Fruit fly (Drosophila melanogaster) whole organism, embryonic: ENCODE data around the gene CG18473.

ENCODE experiments used
- Ada2b ChIP-seq: fragments of 200-800 bp; sonication (Bioruptor generic); IDR thresholded peaks from 2 replicates; pipeline ENCODE4 v1.3.6; 2022; ENCODE audit warnings: missing biosample characterization, missing genetic modification characterization
- Aef1 ChIP-seq: fragments of 200-800 bp; sonication (Bioruptor generic); IDR thresholded peaks from 3 replicates; pipeline ENCODE4 v1.3.6; 2022; ENCODE audit warnings: missing biosample characterization, missing genetic modification characterization
- BEAF-32 ChIP-seq: fragments of 200-800 bp; sonication (Bioruptor generic); optimal IDR thresholded peaks from 3 replicates; lab custom pipeline; 2017; ENCODE audit warnings: missing biosample characterization, missing genetic modification characterization, mild to moderate bottlenecking, moderate library complexity, missing genetic modification reagents
- CG1024 ChIP-seq: fragments of 200-800 bp; sonication (Bioruptor generic); IDR thresholded peaks from 2 replicates; pipeline ENCODE4 v1.3.6; 2022; ENCODE audit warnings: missing biosample characterization, missing genetic modification characterization
- CG12744 ChIP-seq: fragments of 200-800 bp; sonication (Bioruptor generic); optimal IDR thresholded peaks from 2 replicates; lab custom pipeline; 2016; ENCODE audit warnings: missing biosample characterization, missing genetic modification characterization
- CG13287 ChIP-seq: fragments of 200-800 bp; sonication (Bioruptor generic); IDR thresholded peaks from 2 replicates; pipeline ENCODE4 v1.3.6; 2022; ENCODE audit warnings: missing biosample characterization, missing genetic modification characterization; ENCODE audit not compliant: partially characterized antibody
- CG13775 ChIP-seq: fragments of 200-800 bp; sonication (Bioruptor generic); optimal IDR thresholded peaks from 3 replicates; lab custom pipeline; 2017; ENCODE audit warnings: missing biosample characterization, mild to moderate bottlenecking, missing genetic modification characterization
- CG14667 ChIP-seq: fragments of 200-800 bp; sonication (Bioruptor generic); IDR thresholded peaks from 2 replicates; pipeline ENCODE4 v1.3.6; 2022; ENCODE audit warnings: missing biosample characterization, missing genetic modification characterization
- CG1603 ChIP-seq: fragments of 200-800 bp; sonication (Bioruptor generic); optimal IDR thresholded peaks from 2 replicates; lab custom pipeline; 2019; ENCODE audit warnings: missing biosample characterization, mild to moderate bottlenecking, missing genetic modification characterization, moderate library complexity
- CG3163 ChIP-seq: fragments of 200-800 bp; sonication (Bioruptor generic); optimal IDR thresholded peaks from 3 replicates; lab custom pipeline; 2016; ENCODE audit warnings: missing biosample characterization, missing genetic modification characterization
- CG3407 ChIP-seq: fragments of 200-800 bp; sonication (Bioruptor generic); optimal IDR thresholded peaks from 2 replicates; lab custom pipeline; 2018; ENCODE audit warnings: missing biosample characterization, mild to moderate bottlenecking, missing genetic modification characterization
- CG43689 ChIP-seq: fragments of 200-800 bp; sonication (Bioruptor generic); IDR thresholded peaks from 2 replicates; pipeline ENCODE4 v1.3.6; 2022; ENCODE audit warnings: missing biosample characterization, missing genetic modification characterization
- CG4730 ChIP-seq: fragments of 200-800 bp; sonication (Bioruptor generic); IDR thresholded peaks from 2 replicates; pipeline ENCODE4 v1.3.6; 2022; ENCODE audit warnings: missing biosample characterization, missing genetic modification characterization
- CG6175 ChIP-seq: fragments of 200-800 bp; sonication (Bioruptor generic); IDR thresholded peaks from 3 replicates; pipeline ENCODE4 v1.3.6; 2022; ENCODE audit warnings: missing biosample characterization, missing genetic modification characterization
- CG6689 ChIP-seq: fragments of 200-800 bp; sonication (Bioruptor generic); IDR thresholded peaks from 2 replicates; pipeline ENCODE4 v1.3.6; 2022; ENCODE audit warnings: missing biosample characterization, missing genetic modification characterization
- CG7556 ChIP-seq: fragments of 200-800 bp; sonication (Bioruptor generic); optimal IDR thresholded peaks from 2 replicates; lab custom pipeline; 2017; ENCODE audit warnings: missing biosample characterization, mild to moderate bottlenecking, missing genetic modification characterization
- CG7839 ChIP-seq: fragments of 200-800 bp; sonication (Bioruptor generic); optimal IDR thresholded peaks from 3 replicates; lab custom pipeline; 2018; ENCODE audit warnings: missing biosample characterization, mild to moderate bottlenecking, missing genetic modification characterization, moderate library complexity
- CTCF ChIP-seq: fragments of 200-800 bp; sonication (Bioruptor generic); optimal IDR thresholded peaks from 2 replicates; lab custom pipeline; 2017; ENCODE audit warnings: missing biosample characterization, mild to moderate bottlenecking, missing genetic modification characterization, moderate library complexity
- D19A ChIP-seq: fragments of 200-800 bp; optimal IDR thresholded peaks from 3 replicates; lab custom pipeline; 2019; ENCODE audit warnings: missing biosample characterization, mild to moderate bottlenecking, missing genetic modification characterization, moderate library complexity
- E2f1 ChIP-seq: fragments of 200-800 bp; sonication (Bioruptor generic); IDR thresholded peaks from 2 replicates; pipeline ENCODE4 v1.3.6; 2022; ENCODE audit warnings: missing biosample characterization, missing genetic modification characterization
- Elba2 ChIP-seq: fragments of 200-800 bp; sonication (Bioruptor generic); optimal IDR thresholded peaks from 3 replicates; lab custom pipeline; 2016; ENCODE audit warnings: missing biosample characterization, missing genetic modification characterization
- Gug ChIP-seq: fragments of 200-800 bp; sonication (Bioruptor generic); IDR thresholded peaks from 4 replicates; pipeline ENCODE4 v1.3.6; 2022; ENCODE audit warnings: missing biosample characterization, missing genetic modification characterization
- HLH54F ChIP-seq: fragments of 200-800 bp; sonication (Bioruptor generic); optimal IDR thresholded peaks from 3 replicates; lab custom pipeline; 2016; ENCODE audit warnings: missing biosample characterization, missing genetic modification characterization
- Hsf ChIP-seq: fragments of 200-800 bp; sonication (Bioruptor generic); optimal IDR thresholded peaks from 3 replicates; lab custom pipeline; 2016; ENCODE audit warnings: missing biosample characterization, missing genetic modification characterization
- Jarid2 ChIP-seq: fragments of 200-800 bp; sonication (Bioruptor generic); optimal IDR thresholded peaks from 3 replicates; lab custom pipeline; 2017; ENCODE audit warnings: mild to moderate bottlenecking, missing biosample characterization, missing genetic modification reagents, missing genetic modification characterization
- Med ChIP-seq: fragments of 200-800 bp; sonication (Bioruptor generic); peaks from one replicate; lab custom pipeline; 2016; ENCODE audit warnings: missing biosample characterization, missing genetic modification characterization, mild to moderate bottlenecking, inconsistent platforms, moderate library complexity
- NC2β ChIP-seq: fragments of 200-800 bp; sonication (Bioruptor generic); optimal IDR thresholded peaks from 2 replicates; lab custom pipeline; 2016; ENCODE audit warnings: missing biosample characterization, missing genetic modification characterization
- Oaz ChIP-seq: fragments of 200-800 bp; sonication (Bioruptor generic); IDR thresholded peaks from 2 replicates; pipeline ENCODE4 v1.3.6; 2022; ENCODE audit warnings: missing biosample characterization, missing genetic modification characterization
- Ravus ChIP-seq: fragments of 200-800 bp; sonication (Bioruptor generic); IDR thresholded peaks from 2 replicates; pipeline ENCODE4 v1.3.6; 2022; ENCODE audit warnings: missing biosample characterization, missing genetic modification characterization
- Side ChIP-seq: fragments of 200-800 bp; sonication (Bioruptor generic); optimal IDR thresholded peaks from 2 replicates; lab custom pipeline; 2016; ENCODE audit warnings: missing biosample characterization, missing genetic modification characterization
- Six4 ChIP-seq: fragments of 200-800 bp; sonication (Bioruptor generic); optimal IDR thresholded peaks from 2 replicates; lab custom pipeline; 2016; ENCODE audit warnings: missing biosample characterization, missing genetic modification characterization
- amos ChIP-seq: fragments of 200-800 bp; sonication (Bioruptor generic); IDR thresholded peaks from 2 replicates; pipeline ENCODE4 v1.3.6; 2022; ENCODE audit warnings: missing biosample characterization, missing genetic modification characterization; ENCODE audit not compliant: partially characterized antibody
- bowl ChIP-seq: fragments of 200-800 bp; sonication (Bioruptor generic); IDR thresholded peaks from 2 replicates; pipeline ENCODE4 v1.3.6; 2022; ENCODE audit warnings: missing biosample characterization, missing genetic modification characterization
- cato ChIP-seq: fragments of 200-800 bp; sonication (Bioruptor generic); optimal IDR thresholded peaks from 2 replicates; lab custom pipeline; 2016; ENCODE audit warnings: missing biosample characterization, missing genetic modification characterization, borderline replicate concordance
- croc ChIP-seq: fragments of 200-800 bp; sonication (Bioruptor generic); conservative IDR thresholded peaks from 3 replicates; pipeline ENCODE4 v1.3.6; 2022; ENCODE audit warnings: missing biosample characterization, missing genetic modification characterization
- dm ChIP-seq: fragments of 200-800 bp; sonication (Bioruptor generic); optimal IDR thresholded peaks from 3 replicates; lab custom pipeline; 2016; ENCODE audit warnings: missing biosample characterization, missing genetic modification characterization
- esg ChIP-seq: fragments of 200-800 bp; sonication (Bioruptor generic); conservative IDR thresholded peaks from 2 replicates; pipeline ENCODE4 v1.3.6; 2022; ENCODE audit warnings: missing biosample characterization, missing genetic modification characterization
- ewg ChIP-seq: fragments of 200-800 bp; sonication (Bioruptor generic); optimal IDR thresholded peaks from 3 replicates; lab custom pipeline; 2017; ENCODE audit warnings: mild to moderate bottlenecking, missing biosample characterization, missing genetic modification reagents, missing genetic modification characterization
- kah ChIP-seq: fragments of 200-800 bp; sonication (Bioruptor generic); optimal IDR thresholded peaks from 2 replicates; lab custom pipeline; 2018; ENCODE audit warnings: missing biosample characterization, mild to moderate bottlenecking, missing genetic modification characterization
- lbe ChIP-seq: fragments of 200-800 bp; sonication (Bioruptor generic); optimal IDR thresholded peaks from 2 replicates; lab custom pipeline; 2016; ENCODE audit warnings: missing biosample characterization, mild to moderate bottlenecking, missing genetic modification characterization
- lilli ChIP-seq: fragments of 200-800 bp; sonication (Bioruptor generic); optimal IDR thresholded peaks from 3 replicates; lab custom pipeline; 2016; ENCODE audit warnings: missing biosample characterization, missing genetic modification characterization
- oc ChIP-seq: fragments of 200-800 bp; sonication (Bioruptor generic); optimal IDR thresholded peaks from 2 replicates; lab custom pipeline; 2018; ENCODE audit warnings: missing biosample characterization, mild to moderate bottlenecking, missing genetic modification characterization, moderate library complexity
- odd ChIP-seq: fragments of 200-800 bp; sonication (Bioruptor generic); optimal IDR thresholded peaks from 2 replicates; lab custom pipeline; 2017; ENCODE audit warnings: missing biosample characterization, mild to moderate bottlenecking, missing genetic modification characterization
- pfk ChIP-seq: fragments of 200-800 bp; sonication (Bioruptor generic); optimal IDR thresholded peaks from 2 replicates; lab custom pipeline; 2018; ENCODE audit warnings: missing biosample characterization, mild to moderate bottlenecking, missing genetic modification characterization, moderate library complexity
- pho ChIP-seq: fragments of 200-800 bp; sonication (Bioruptor generic); optimal IDR thresholded peaks from 2 replicates; lab custom pipeline; 2016; ENCODE audit warnings: missing biosample characterization, missing genetic modification characterization
- row ChIP-seq: fragments of 200-800 bp; sonication (Bioruptor generic); IDR thresholded peaks from 3 replicates; pipeline ENCODE4 v1.3.6; 2022; ENCODE audit warnings: missing biosample characterization, missing genetic modification characterization
- seq ChIP-seq: fragments of 200-800 bp; sonication (Bioruptor generic); IDR thresholded peaks from 2 replicates; pipeline ENCODE4 v1.3.6; 2022; ENCODE audit warnings: missing biosample characterization, missing genetic modification characterization
- sima ChIP-seq: fragments of 200-800 bp; sonication (Bioruptor generic); optimal IDR thresholded peaks from 2 replicates; lab custom pipeline; 2016; ENCODE audit warnings: missing biosample characterization, missing genetic modification characterization
- so ChIP-seq: fragments of 200-800 bp; sonication (Bioruptor generic); IDR thresholded peaks from 3 replicates; pipeline ENCODE4 v1.3.6; 2022; ENCODE audit warnings: missing biosample characterization, missing genetic modification characterization
- tap ChIP-seq: fragments of 200-800 bp; optimal IDR thresholded peaks from 3 replicates; lab custom pipeline; 2019; ENCODE audit warnings: missing biosample characterization, mild to moderate bottlenecking, missing genetic modification characterization, moderate library complexity
- usp ChIP-seq: fragments of >200 bp; optimal IDR thresholded peaks from 2 replicates; lab custom pipeline; 2017; ENCODE audit warnings: missing biosample characterization, missing genetic modification characterization
- vnd ChIP-seq: fragments of 200-800 bp; sonication (Bioruptor generic); IDR thresholded peaks from 3 replicates; pipeline ENCODE4 v1.3.6; 2022; ENCODE audit warnings: missing biosample characterization, missing genetic modification characterization; ENCODE audit not compliant: partially characterized antibody

Gene CG18473

DNA sequence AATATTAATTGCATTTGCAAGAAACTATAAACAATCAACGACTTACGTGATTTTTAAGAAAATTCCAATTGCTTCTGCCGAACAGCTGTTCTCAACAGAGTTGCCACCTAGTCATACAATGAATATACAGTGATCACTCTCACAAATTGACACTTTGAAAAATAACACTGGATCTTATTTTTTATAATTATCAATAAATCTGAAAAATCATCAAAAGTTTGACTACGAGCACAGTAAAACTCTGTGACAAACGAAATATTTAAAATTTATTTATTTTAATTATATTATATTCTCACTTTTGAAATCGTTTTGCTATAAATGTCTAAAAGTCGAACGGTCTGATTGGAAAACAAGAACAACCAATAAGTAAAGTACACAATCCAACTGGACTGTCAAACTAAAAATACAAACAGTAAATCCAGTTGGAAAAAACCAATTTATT, 36.9 kb downstream of the CG18473 start, which contains the start of gene CG34117 (continued):
- TF ChIP-seq cato (GFP tag; lab: Kevin White, UChicago) (peak; percentile 32), Hsf (GFP tag; lab: Kevin White, UChicago) (peak; percentile 66), Six4 (peak; percentile 69), lilli (GFP tag; lab: Kevin White, UChicago) (peak; percentile 85), kah (GFP tag; lab: Kevin White, UChicago) (peak; percentile 61), pho (GFP tag; lab: Kevin White, UChicago) (peak; percentile 47), HLH54F (GFP tag; lab: Kevin White, UChicago) (no peak), seq (GFP tag; lab: Robert Waterston, UW) (peak; percentile 68), CG4730 (GFP tag; lab: Robert Waterston, UW) (peak; percentile 71; the same call in 1 of the 2 replicates), Ada2b (GFP tag; lab: Robert Waterston, UW) (peak; percentile 86), CG7839 (peak; percentile 81), CG43689 (peak; percentile 40; the same call in 1 of the 2 replicates), bowl (GFP tag; lab: Robert Waterston, UW) (no peak), Aef1 (GFP tag; lab: Robert Waterston, UW) (peak; percentile 78), Oaz (GFP tag; lab: Robert Waterston, UW) (0 out of 2 replicates have a peak, but pooled peaks have one; percentile 35), amos (GFP tag; lab: Robert Waterston, UW) (no peak), vnd (GFP tag; lab: Robert Waterston, UW) (no peak), BEAF-32 (GFP tag; lab: Kevin White, UChicago) (peak; percentile 16), CG3407 (GFP tag; lab: Kevin White, UChicago) (peak; percentile 13), esg (GFP tag; lab: Robert Waterston, UW) (peak; percentile 72), CG7556 (peak; percentile 75), Med (peak; percentile 93), croc (GFP tag; lab: Robert Waterston, UW) (peak; percentile 37), CG3163 (no peak), CTCF (GFP tag; lab: Kevin White, UChicago) (peak; percentile 2), odd (GFP tag; lab: Kevin White, UChicago) (peak; percentile 65), Gug (peak; percentile 67; the same call in 3 of the 4 replicates), CG14667 (GFP tag; lab: Robert Waterston, UW) (peak; percentile 78), CG1603 (tag; lab: Kevin White, UChicago) (peak; percentile 66), CG6689 (GFP tag; lab: Robert Waterston, UW) (peak; percentile 76), E2f1 (GFP tag; lab: Robert Waterston, UW) (peak; percentile 79), dm (peak; percentile 17), pfk (GFP tag; lab: Kevin White, UChicago) (peak; percentile 32), CG13287 (GFP tag; lab: Robert Waterston, UW) (peak; percentile 56), oc (peak; percentile 55), Side (GFP tag; lab: Kevin White, UChicago) (peak; percentile 67), sima (GFP tag; lab: Kevin White, UChicago) (no peak), NC2β (GFP tag; lab: Kevin White, UChicago) (peak; percentile 27), CG6175 (GFP tag; lab: Robert Waterston, UW) (0 out of 3 replicates have a peak, but pooled peaks have one; percentile 46), ewg (GFP tag; lab: Kevin White, UChicago) (peak; percentile 33), row (GFP tag; lab: Robert Waterston, UW) (peak; percentile 95), lbe (GFP tag; lab: Kevin White, UChicago) (peak; percentile 70), usp (GFP tag; lab: Kevin White, UChicago) (no peak), Elba2 (peak; percentile 98), CG1024 (GFP tag; lab: Robert Waterston, UW) (peak; percentile 67), tap (tag; lab: Kevin White, UChicago) (peak; percentile 76), CG12744 (GFP tag; lab: Kevin White, UChicago) (peak; percentile 37), CG13775 (GFP tag; lab: Kevin White, UChicago) (peak; percentile 80), so (GFP tag; lab: Robert Waterston, UW) (peak; percentile 83), D19A (peak; percentile 78), Jarid2 (GFP tag; lab: Kevin White, UChicago) (peak; percentile 10), Ravus (peak; percentile 31)
